Worm (Caenorhabditis elegans): ENCODE data around the gene pyc-1.

pyc-1 gene

DNA sequence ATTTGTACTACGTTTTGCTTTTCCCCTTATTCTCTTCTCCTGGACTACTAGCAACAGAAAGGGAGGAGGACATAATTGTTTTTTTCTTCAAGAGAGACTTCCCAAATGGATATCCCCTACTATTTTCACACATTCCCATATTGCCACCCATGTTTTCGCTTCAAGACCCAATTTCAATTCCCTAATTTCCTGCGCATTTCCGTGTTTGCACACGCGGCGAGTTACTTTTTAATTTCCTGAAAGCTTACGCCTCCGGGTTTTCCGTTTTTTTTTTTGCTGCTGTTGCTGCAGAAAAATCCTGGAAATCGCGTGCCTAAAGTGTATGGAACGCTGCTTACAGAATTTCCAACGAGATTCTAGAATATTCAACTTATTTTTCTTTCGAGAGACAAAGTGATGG is 30.0 kb upstream of the pyc-1 start:
- TF ChIP-seq Y116A8C.19 (tag; optimal IDR thresholded peaks at IDR 0.05; ENCODE audit: borderline replicate concordance) (no peak), lin-14 (GFP tag; optimal IDR thresholded peaks at IDR 0.05) (peak; percentile 24), C16A3.4 (tag; optimal IDR thresholded peaks at IDR 0.05) (no peak), skn-1 (tag; optimal IDR thresholded peaks at IDR 0.05) (no peak), ceh-82 (tag; optimal IDR thresholded peaks at IDR 0.05) (no peak), ceh-90 (tag; optimal IDR thresholded peaks at IDR 0.05) (no peak), alr-1 (tag; optimal IDR thresholded peaks at IDR 0.05; ENCODE audit: borderline replicate concordance) (no peak), pag-3 (tag; optimal IDR thresholded peaks at IDR 0.05; ENCODE audit: borderline replicate concordance, insufficient read depth) (no peak), efl-1 (optimal IDR thresholded peaks at IDR 0.05) (no peak), efl-1 (GFP tag; optimal IDR thresholded peaks at IDR 0.05 in 1 of 2) (peak in 1 of 2 experiments; percentile 83), nhr-47 (tag; optimal IDR thresholded peaks at IDR 0.05) (peak; percentile 34), fkh-8 (tag; optimal IDR thresholded peaks at IDR 0.05) (peak; percentile 60), lin-15B (tag; optimal IDR thresholded peaks at IDR 0.05) (no peak), hlh-17 (GFP tag; optimal IDR thresholded peaks at IDR 0.05; ENCODE audit: borderline replicate concordance) (no peak)

DNA sequence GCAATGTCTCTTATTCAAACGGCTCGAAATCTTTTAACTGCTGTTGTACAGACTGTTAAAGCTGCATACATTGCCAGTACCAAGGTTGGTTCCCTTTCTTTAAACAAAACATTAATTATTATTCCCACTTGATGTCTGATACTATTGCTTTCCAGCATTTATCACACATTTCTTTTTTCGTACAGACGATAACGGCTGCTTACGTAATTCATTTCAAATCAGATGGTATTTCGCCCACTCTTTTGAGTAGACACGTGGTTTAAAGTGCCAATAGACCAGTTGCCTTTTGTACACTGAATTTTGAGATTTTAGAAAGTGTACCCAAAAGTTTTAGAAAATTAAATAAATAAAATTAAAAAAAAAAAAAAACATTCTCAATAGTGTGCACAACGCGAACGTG is 27.1 kb upstream of the pyc-1 start:
- TF ChIP-seq egl-13 (tag; optimal IDR thresholded peaks at IDR 0.05) (no peak), lin-35 (GFP tag; optimal IDR thresholded peaks at IDR 0.05) (peak in 1 of 2 experiments; percentile 53), elt-2 (tag; optimal IDR thresholded peaks at IDR 0.05) (peak; percentile 72), nhr-20 (tag; optimal IDR thresholded peaks at IDR 0.05) (peak; percentile 17)

DNA sequence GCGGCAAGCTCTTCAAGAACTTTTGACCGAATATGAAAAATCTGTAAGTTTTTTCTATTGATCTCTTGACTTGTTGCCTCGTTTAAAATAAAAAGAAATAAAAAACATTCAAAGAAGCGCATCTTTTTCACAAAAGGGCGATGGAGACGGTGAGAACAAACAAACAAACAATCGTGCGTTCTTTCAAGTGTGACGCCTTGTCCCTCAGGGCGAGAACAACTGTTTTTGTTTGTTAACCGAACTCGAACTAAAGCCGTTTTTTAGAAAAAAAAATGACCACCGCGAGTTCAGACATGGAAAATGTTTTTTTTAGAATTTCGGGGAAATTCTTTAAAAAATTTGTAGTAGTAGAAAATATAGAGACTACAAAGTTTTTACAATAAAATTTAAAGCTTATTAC is 24.6 kb upstream of the pyc-1 start:
- TF ChIP-seq lin-39 (tag; optimal IDR thresholded peaks at IDR 0.05) (no peak), sptf-1 (tag; optimal IDR thresholded peaks at IDR 0.05) (no peak), fkh-10 (GFP tag; optimal IDR thresholded peaks at IDR 0.05) (no peak), lir-3 (tag; optimal IDR thresholded peaks at IDR 0.05; ENCODE audit: poor library complexity) (no peak)

DNA sequence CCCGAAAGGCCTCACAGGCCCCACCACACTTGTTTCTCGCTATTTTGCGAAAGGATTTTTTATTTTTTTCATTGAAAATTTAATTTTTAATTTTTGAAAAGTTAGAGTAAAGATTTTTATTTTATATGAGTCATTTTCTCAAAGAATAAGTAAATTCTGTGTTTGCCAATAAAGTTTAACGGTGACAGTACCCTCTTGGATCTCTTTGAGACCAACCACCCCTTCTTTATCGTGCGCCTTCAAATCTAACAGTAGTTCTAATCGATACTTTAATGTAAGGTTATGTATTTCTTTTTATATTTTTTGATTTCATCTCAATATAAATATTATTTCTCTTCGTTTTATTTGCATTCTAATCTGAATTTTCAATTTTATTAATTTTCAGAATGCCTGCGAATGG is 23.2 kb upstream of the pyc-1 start, which contains the start of gene hmp-1:
Gene hmp-1, plus strand, starts transcription at position 380 of the 400 bp plus-strand sequence.
- TF ChIP-seq xbp-1 (tag; optimal IDR thresholded peaks at IDR 0.05) (no peak), lin-35 (GFP tag; optimal IDR thresholded peaks at IDR 0.05) (no peak), unc-30 (tag; optimal IDR thresholded peaks at IDR 0.05) (no peak), nhr-12 (tag; optimal IDR thresholded peaks at IDR 0.05) (no peak), lin-14 (GFP tag; optimal IDR thresholded peaks at IDR 0.05) (no peak), ceh-82 (tag; optimal IDR thresholded peaks at IDR 0.05) (no peak), efl-1 (optimal IDR thresholded peaks at IDR 0.05) (no peak), efl-1 (GFP tag; optimal IDR thresholded peaks at IDR 0.05 in 1 of 2) (peak in 1 of 2 experiments; percentile 38)

DNA sequence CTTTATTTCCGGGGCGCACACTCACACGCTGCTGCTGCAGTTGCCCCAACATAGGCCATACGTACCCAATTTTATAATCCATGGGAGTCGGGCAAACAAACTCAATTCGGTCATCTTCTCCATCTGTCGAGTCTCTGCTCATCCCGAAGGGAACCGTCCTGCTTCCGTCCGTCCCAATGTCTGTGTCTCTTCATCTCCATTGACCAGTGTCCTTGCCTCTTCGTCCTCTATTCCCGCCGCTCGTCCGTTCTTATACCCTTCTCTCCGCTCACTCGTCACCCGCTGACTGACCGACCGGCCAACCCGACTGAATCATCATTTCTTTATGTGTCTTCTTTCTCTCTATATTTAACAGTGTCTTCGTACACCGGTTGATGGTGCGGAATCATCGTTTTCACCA is 22.5 kb upstream of the pyc-1 start:
- TF ChIP-seq vab-15 (tag; optimal IDR thresholded peaks at IDR 0.05) (no peak), blmp-1 (tag; optimal IDR thresholded peaks at IDR 0.05) (peak; percentile 60), efl-1 (optimal IDR thresholded peaks at IDR 0.05) (no peak), efl-1 (GFP tag; optimal IDR thresholded peaks at IDR 0.05 in 1 of 2) (peak in 1 of 2 experiments; percentile 33), snu-23 (GFP tag; optimal IDR thresholded peaks at IDR 0.05) (peak; percentile 37), ztf-11 (tag; optimal IDR thresholded peaks at IDR 0.05) (peak in 1 of 2 experiments; percentile 17), nhr-90 (tag; optimal IDR thresholded peaks at IDR 0.05; ENCODE audit: poor library complexity) (peak; percentile 19), lsy-2 (tag; optimal IDR thresholded peaks at IDR 0.05) (peak in 1 of 2 experiments; percentile 8), ceh-82 (tag; optimal IDR thresholded peaks at IDR 0.05) (peak in 1 of 3 experiments; percentile 31), fos-1 (tag; optimal IDR thresholded peaks at IDR 0.05) (peak; percentile 5), mep-1 (tag; optimal IDR thresholded peaks at IDR 0.05) (peak; percentile 60), rnt-1 (tag; optimal IDR thresholded peaks at IDR 0.05) (peak; percentile 30), nhr-12 (tag; optimal IDR thresholded peaks at IDR 0.05) (no peak), skn-1 (tag; optimal IDR thresholded peaks at IDR 0.05) (peak; percentile 59), mdl-1 (tag; optimal IDR thresholded peaks at IDR 0.05) (peak in 1 of 2 experiments; percentile 7), lin-35 (GFP tag; optimal IDR thresholded peaks at IDR 0.05) (peak; percentile 38 to 43), lin-14 (GFP tag; optimal IDR thresholded peaks at IDR 0.05) (peak; percentile 94), nhr-47 (tag; optimal IDR thresholded peaks at IDR 0.05) (peak; percentile 30), mab-9 (GFP tag; IDR thresholded peaks at IDR 0.05) (0 out of 2 replicates have a peak, but pooled peaks have one; percentile 8), swsn-7 (tag; optimal IDR thresholded peaks at IDR 0.05) (peak; percentile 17), xbp-1 (tag; optimal IDR thresholded peaks at IDR 0.05) (no peak), nhr-20 (tag; optimal IDR thresholded peaks at IDR 0.05) (peak; percentile 11), snpc-4 (tag; optimal IDR thresholded peaks at IDR 0.05) (peak; percentile 38), ztf-4 (tag; optimal IDR thresholded peaks at IDR 0.05) (no peak), elt-3 (tag; optimal IDR thresholded peaks at IDR 0.05) (no peak)
